Fruit fly (Drosophila melanogaster) whole organism, embryonic: ENCODE data around the gene Mec2.

Experiments
- Abd-B ChIP-seq: fragments of 200-800 bp; sonication (Bioruptor generic); optimal IDR thresholded peaks from 2 replicates; lab custom pipeline; 2018; ENCODE audit warnings: missing biosample characterization, mild to moderate bottlenecking, missing genetic modification characterization, moderate library complexity
- Adf1 ChIP-seq: fragments of 200-800 bp; sonication (Bioruptor generic); IDR thresholded peaks from 2 replicates; pipeline ENCODE4 v1.3.6; 2022; ENCODE audit warnings: missing biosample characterization, missing genetic modification characterization
- CG10462 ChIP-seq: fragments of 200-800 bp; sonication (Bioruptor generic); optimal IDR thresholded peaks from 2 replicates; lab custom pipeline; 2016; ENCODE audit warnings: missing biosample characterization, missing genetic modification characterization
- CG11695 ChIP-seq: fragments of 200-800 bp; sonication (Bioruptor generic); IDR thresholded peaks from 3 replicates; pipeline ENCODE4 v1.3.6; 2022; ENCODE audit warnings: missing biosample characterization, missing genetic modification characterization
- CG12071 ChIP-seq: fragments of 200-800 bp; sonication (Bioruptor generic); optimal IDR thresholded peaks from 3 replicates; lab custom pipeline; 2018; ENCODE audit warnings: missing biosample characterization, mild to moderate bottlenecking, missing genetic modification characterization
- CG13775 ChIP-seq: fragments of 200-800 bp; sonication (Bioruptor generic); optimal IDR thresholded peaks from 3 replicates; lab custom pipeline; 2017; ENCODE audit warnings: missing biosample characterization, mild to moderate bottlenecking, missing genetic modification characterization
- CG15269 ChIP-seq: fragments of 200-800 bp; sonication (Bioruptor generic); optimal IDR thresholded peaks from 2 replicates; lab custom pipeline; 2018; ENCODE audit warnings: missing biosample characterization, mild to moderate bottlenecking, missing genetic modification characterization, moderate library complexity
- CG17328 ChIP-seq: fragments of 200-800 bp; sonication (Bioruptor generic); IDR thresholded peaks from 2 replicates; pipeline ENCODE4 v1.3.6; 2022; ENCODE audit warnings: missing biosample characterization, missing genetic modification characterization
- CG30403 ChIP-seq: fragments of 200-800 bp; sonication (Bioruptor generic); optimal IDR thresholded peaks from 3 replicates; lab custom pipeline; 2016; ENCODE audit warnings: missing biosample characterization, missing genetic modification characterization
- CG34376 ChIP-seq: fragments of 200-800 bp; sonication (Bioruptor generic); optimal IDR thresholded peaks from 2 replicates; lab custom pipeline; 2018; ENCODE audit warnings: missing biosample characterization, mild to moderate bottlenecking, missing genetic modification characterization
- CG3995 ChIP-seq: fragments of 200-800 bp; sonication (Bioruptor generic); optimal IDR thresholded peaks from 3 replicates; lab custom pipeline; 2016; ENCODE audit warnings: missing biosample characterization, missing genetic modification characterization
- CG4854 ChIP-seq: fragments of 200-800 bp; sonication (Bioruptor generic); optimal IDR thresholded peaks from 2 replicates; lab custom pipeline; 2016; ENCODE audit warnings: missing biosample characterization, missing genetic modification characterization, inconsistent platforms
- CG6683 ChIP-seq: fragments of 200-800 bp; sonication (Bioruptor generic); optimal IDR thresholded peaks from 2 replicates; lab custom pipeline; 2017; ENCODE audit warnings: missing biosample characterization, mild to moderate bottlenecking, missing genetic modification characterization, missing genetic modification reagents
- CG6791 ChIP-seq: fragments of 200-800 bp; sonication (Bioruptor generic); IDR thresholded peaks from 3 replicates; pipeline ENCODE4 v1.3.6; 2022; ENCODE audit warnings: missing biosample characterization, missing genetic modification characterization; ENCODE audit not compliant: partially characterized antibody
- CG8359 ChIP-seq: fragments of 200-800 bp; sonication (Bioruptor generic); optimal IDR thresholded peaks from 2 replicates; lab custom pipeline; 2017; ENCODE audit warnings: missing biosample characterization, mild to moderate bottlenecking, missing genetic modification characterization, borderline replicate concordance
- CG9215 ChIP-seq: fragments of 200-800 bp; sonication (Bioruptor generic); IDR thresholded peaks from 2 replicates; pipeline ENCODE4 v1.3.6; 2022; ENCODE audit warnings: missing biosample characterization, missing genetic modification characterization
- CG9437 ChIP-seq: fragments of 200-800 bp; sonication (Bioruptor generic); optimal IDR thresholded peaks from 2 replicates; lab custom pipeline; 2018; ENCODE audit warnings: missing biosample characterization, mild to moderate bottlenecking, missing genetic modification characterization
- Camta ChIP-seq: fragments of 200-800 bp; sonication (Bioruptor generic); optimal IDR thresholded peaks from 2 replicates; lab custom pipeline; 2016; ENCODE audit warnings: missing biosample characterization, missing genetic modification characterization
- Chrac-16 ChIP-seq: fragments of 200-800 bp; sonication (Bioruptor generic); optimal IDR thresholded peaks from 3 replicates; lab custom pipeline; 2016; ENCODE audit warnings: missing biosample characterization, missing genetic modification characterization
- ERR ChIP-seq: fragments of 200-800 bp; sonication (Bioruptor generic); optimal IDR thresholded peaks from 2 replicates; lab custom pipeline; 2016; ENCODE audit warnings: missing biosample characterization, missing genetic modification characterization
- Eip74EF ChIP-seq, 2 experiments: fragments of 200-800 bp in 1 of 2; fragments of >200 bp in 1 of 2; sonication (Bioruptor generic) in 1 of 2; optimal IDR thresholded peaks; 2 replicates each; lab custom pipeline; 2017 to 2019; ENCODE audit warnings: missing biosample characterization in 2 of 2, missing genetic modification characterization in 2 of 2, mild to moderate bottlenecking in 1 of 2, moderate library complexity in 1 of 2
- Ets97D ChIP-seq: fragments of 200-800 bp; sonication (Bioruptor generic); optimal IDR thresholded peaks from 3 replicates; lab custom pipeline; 2016; ENCODE audit warnings: missing biosample characterization, missing genetic modification characterization
- Fer3 ChIP-seq: fragments of 200-800 bp; sonication (Bioruptor generic); optimal IDR thresholded peaks from 2 replicates; lab custom pipeline; 2018; ENCODE audit warnings: missing biosample characterization, mild to moderate bottlenecking, missing genetic modification characterization, moderate library complexity
- Hsf ChIP-seq: fragments of 200-800 bp; sonication (Bioruptor generic); optimal IDR thresholded peaks from 3 replicates; lab custom pipeline; 2016; ENCODE audit warnings: missing biosample characterization, missing genetic modification characterization
- MESR4 ChIP-seq: fragments of 200-800 bp; sonication (Bioruptor generic); optimal IDR thresholded peaks from 2 replicates; lab custom pipeline; 2018; ENCODE audit warnings: missing biosample characterization, mild to moderate bottlenecking, missing genetic modification characterization, moderate library complexity
- Xbp1 ChIP-seq: fragments of 200-800 bp; sonication (Bioruptor generic); optimal IDR thresholded peaks from 3 replicates; lab custom pipeline; 2016; ENCODE audit warnings: missing biosample characterization, mild to moderate bottlenecking, missing genetic modification characterization
- YL-1 ChIP-seq: fragments of 200-800 bp; sonication (Bioruptor generic); optimal IDR thresholded peaks from 3 replicates; lab custom pipeline; 2017; ENCODE audit warnings: missing biosample characterization, mild to moderate bottlenecking, missing genetic modification characterization
- ara ChIP-seq: fragments of 200-800 bp; sonication (Bioruptor generic); IDR thresholded peaks from 2 replicates; pipeline ENCODE4 v1.3.6; 2022; ENCODE audit warnings: missing biosample characterization, missing genetic modification characterization
- br ChIP-seq: fragments of >200 bp; optimal IDR thresholded peaks from 2 replicates; lab custom pipeline; 2017
- chinmo ChIP-seq: fragments of 200-800 bp; sonication (Bioruptor generic); IDR thresholded peaks from 4 replicates; pipeline ENCODE4 v1.3.6; 2022; ENCODE audit warnings: missing biosample characterization, missing genetic modification characterization; ENCODE audit not compliant: partially characterized antibody
- croc ChIP-seq: fragments of 200-800 bp; sonication (Bioruptor generic); conservative IDR thresholded peaks from 3 replicates; pipeline ENCODE4 v1.3.6; 2022; ENCODE audit warnings: missing biosample characterization, missing genetic modification characterization
- dmrt11E ChIP-seq: fragments of 200-800 bp; sonication (Bioruptor generic); optimal IDR thresholded peaks from 3 replicates; lab custom pipeline; 2018; ENCODE audit warnings: missing biosample characterization, mild to moderate bottlenecking, missing genetic modification characterization, moderate library complexity
- ems ChIP-seq: fragments of 200-800 bp; sonication (Bioruptor generic); optimal IDR thresholded peaks from 3 replicates; lab custom pipeline; 2016; ENCODE audit warnings: missing biosample characterization, missing genetic modification characterization
- esg ChIP-seq: fragments of 200-800 bp; sonication (Bioruptor generic); conservative IDR thresholded peaks from 2 replicates; pipeline ENCODE4 v1.3.6; 2022; ENCODE audit warnings: missing biosample characterization, missing genetic modification characterization
- gfzf ChIP-seq: fragments of 200-800 bp; sonication (Bioruptor generic); optimal IDR thresholded peaks from 2 replicates; lab custom pipeline; 2016; ENCODE audit warnings: missing biosample characterization, mild to moderate bottlenecking, missing genetic modification characterization, moderate library complexity
- inv ChIP-seq: fragments of 200-800 bp; sonication (Bioruptor generic); IDR thresholded peaks from 2 replicates; pipeline ENCODE4 v1.3.6; 2022; ENCODE audit warnings: missing biosample characterization, missing genetic modification characterization; ENCODE audit not compliant: partially characterized antibody
- kah ChIP-seq: fragments of 200-800 bp; sonication (Bioruptor generic); optimal IDR thresholded peaks from 2 replicates; lab custom pipeline; 2018; ENCODE audit warnings: missing biosample characterization, mild to moderate bottlenecking, missing genetic modification characterization
- mam ChIP-seq: fragments of 200-800 bp; sonication (Bioruptor generic); optimal IDR thresholded peaks from 3 replicates; lab custom pipeline; 2016; ENCODE audit warnings: missing biosample characterization, missing genetic modification characterization
- nau ChIP-seq: fragments of 200-800 bp; sonication (Bioruptor generic); optimal IDR thresholded peaks from 3 replicates; lab custom pipeline; 2017; ENCODE audit warnings: missing biosample characterization, mild to moderate bottlenecking, missing genetic modification characterization, missing genetic modification reagents
- oc ChIP-seq: fragments of 200-800 bp; sonication (Bioruptor generic); optimal IDR thresholded peaks from 2 replicates; lab custom pipeline; 2018; ENCODE audit warnings: missing biosample characterization, mild to moderate bottlenecking, missing genetic modification characterization, moderate library complexity
- otp ChIP-seq: fragments of 200-800 bp; sonication (Bioruptor generic); IDR thresholded peaks from 3 replicates; pipeline ENCODE4, ENCODE4 v1.3.6; 2022; ENCODE audit warnings: missing biosample characterization, missing genetic modification characterization
- pan ChIP-seq, 4 experiments: fragments of >200 bp in 3 of 4; fragments of 200-800 bp in 1 of 4; sonication (Bioruptor generic) in 1 of 4; optimal IDR thresholded peaks in 3 of 4; IDR thresholded peaks in 1 of 4; 2 replicates each; pipeline versions ENCODE4 v1.3.6 to Lab custom; 2017 to 2022; ENCODE audit warnings: missing biosample characterization in 2 of 4, missing genetic modification characterization in 2 of 4, mixed read lengths in 1 of 4
- sima ChIP-seq: fragments of 200-800 bp; sonication (Bioruptor generic); optimal IDR thresholded peaks from 2 replicates; lab custom pipeline; 2016; ENCODE audit warnings: missing biosample characterization, missing genetic modification characterization
- sisA ChIP-seq: fragments of 200-800 bp; sonication (Bioruptor generic); IDR thresholded peaks from 2 replicates; pipeline ENCODE4 v1.3.6; 2022; ENCODE audit warnings: missing biosample characterization, missing genetic modification characterization
- slbo ChIP-seq: fragments of 200-800 bp; sonication (Bioruptor generic); IDR thresholded peaks from 2 replicates; pipeline ENCODE4 v1.3.6; 2022; ENCODE audit warnings: missing biosample characterization, missing genetic modification characterization
- slou ChIP-seq: fragments of 200-800 bp; sonication (Bioruptor generic); optimal IDR thresholded peaks from 3 replicates; lab custom pipeline; 2016; ENCODE audit warnings: missing biosample characterization, missing genetic modification characterization
- so ChIP-seq: fragments of 200-800 bp; sonication (Bioruptor generic); IDR thresholded peaks from 3 replicates; pipeline ENCODE4 v1.3.6; 2022; ENCODE audit warnings: missing biosample characterization, missing genetic modification characterization
- stc ChIP-seq: fragments of 200-800 bp; sonication (Bioruptor generic); IDR thresholded peaks from 2 replicates; pipeline ENCODE4 v1.3.6; 2022; ENCODE audit warnings: missing biosample characterization, missing genetic modification characterization
- z ChIP-seq: fragments of 200-800 bp; sonication (Bioruptor generic); IDR thresholded peaks from 3 replicates; pipeline ENCODE4 v1.3.6; 2022; ENCODE audit warnings: missing biosample characterization, missing genetic modification characterization

Mec2 gene

dm6 chrX:19155922-19156437, 31.9 kb upstream of the Mec2 start (continued):
- TF ChIP-seq Abd-B (peak; percentile 73), CG34376 (GFP tag; lab: Kevin White, UChicago) (no peak), CG13775 (peak; percentile 88), CG11695 (GFP tag; lab: Robert Waterston, UW) (peak; percentile 75; the same call in 2 of the 3 replicates), Eip74EF (GFP tag; optimal IDR thresholded peaks at IDR 0.05; lab: Kevin White, UChicago) (peak in 1 of 2 experiments; percentile 68), CG15269 (tag; lab: Kevin White, UChicago) (peak; percentile 60), CG17328 (peak; percentile 87), Chrac-16 (GFP tag; lab: Kevin White, UChicago) (peak; percentile 85), otp (GFP tag; lab: Robert Waterston, UW) (peak; percentile 87), stc (GFP tag; lab: Robert Waterston, UW) (peak; percentile 58; the same call in 1 of the 2 replicates), CG6683 (GFP tag; lab: Kevin White, UChicago) (peak; percentile 48), ERR (GFP tag; lab: Kevin White, UChicago) (no peak), gfzf (GFP tag; lab: Kevin White, UChicago) (no peak), Adf1 (peak; percentile 23; the same call in 1 of the 2 replicates), CG10462 (GFP tag; lab: Kevin White, UChicago) (peak; percentile 74), CG9437 (GFP tag; lab: Kevin White, UChicago) (peak; percentile 60), dmrt11E (tag; lab: Kevin White, UChicago) (peak; percentile 98), esg (peak; percentile 66), Xbp1 (GFP tag; lab: Kevin White, UChicago) (peak; percentile 78), CG8359 (GFP tag; lab: Kevin White, UChicago) (peak; percentile 61), kah (GFP tag; lab: Kevin White, UChicago) (peak; percentile 55), CG12071 (GFP tag; lab: Kevin White, UChicago) (no peak), mam (GFP tag; lab: Kevin White, UChicago) (peak; percentile 38), oc (peak; percentile 67), CG3995 (no peak), nau (GFP tag; lab: Kevin White, UChicago) (peak; percentile 46), pan (optimal IDR thresholded peaks at IDR 0.05; lab: Kevin White, UChicago) (no peak), pan (GFP tag; optimal IDR thresholded peaks at IDR 0.05 in 1 of 2, IDR thresholded peaks at IDR 0.05 in 1 of 2) (peak in 1 of 2 experiments; percentile 76), Camta (GFP tag; lab: Kevin White, UChicago) (no peak), CG4854 (GFP tag; lab: Kevin White, UChicago) (peak; percentile 24), chinmo (GFP tag; lab: Robert Waterston, UW) (no peak), inv (no peak), z (GFP tag; lab: Robert Waterston, UW) (peak; percentile 65; the same call in 2 of the 3 replicates), br (no peak), ara (GFP tag; lab: Robert Waterston, UW) (peak; percentile 92), YL-1 (no peak), sima (no peak), slou (GFP tag; lab: Kevin White, UChicago) (peak; percentile 34), Hsf (peak; percentile 54), CG30403 (GFP tag; lab: Kevin White, UChicago) (peak; percentile 79), CG9215 (peak; percentile 70), CG6791 (GFP tag; lab: Robert Waterston, UW) (peak; percentile 40; the same call in 2 of the 3 replicates), croc (GFP tag; lab: Robert Waterston, UW) (peak; percentile 84), ems (peak; percentile 17), Ets97D (GFP tag; lab: Kevin White, UChicago) (no peak), slbo (GFP tag; lab: Robert Waterston, UW) (peak; percentile 73), Fer3 (tag; lab: Kevin White, UChicago) (peak; percentile 77), so (GFP tag; lab: Robert Waterston, UW) (peak; percentile 61; the same call in 2 of the 3 replicates), MESR4 (GFP tag; lab: Kevin White, UChicago) (peak; percentile 8), sisA (peak; percentile 69)
